Fruit fly (Drosophila melanogaster): ENCODE results near the gene Trf4-2.
A peak's percentile ranks its signal among the peaks of the same experiment; 100 is the strongest.

Gene Trf4-2

dm6 chr3R:24931856-24932255 is 6.8 kb downstream of the Trf4-2 start, which contains the start of gene CG11771:
CG11771 (plus strand) TSS chr3R:24932010.
- no peak for TF ChIP-seq cic (GFP tag; optimal IDR thresholded peaks at IDR 0.05)
- no peak for TF ChIP-seq tj (GFP tag; optimal IDR thresholded peaks at IDR 0.05)
- no peak for TF ChIP-seq bab1 (GFP tag; optimal IDR thresholded peaks at IDR 0.05)
- peak; percentile 86 for TF ChIP-seq CG14711 (tag; optimal IDR thresholded peaks at IDR 0.05)
- TF ChIP-seq CG5204 (GFP tag; optimal IDR thresholded peaks at IDR 0.05) = no peak

- TF ChIP-seq kay (GFP tag; ENCODE audit: borderline replicate concordance) (no peak), CG7045 (GFP tag; optimal IDR thresholded peaks at IDR 0.05) (no peak), CG5204 (GFP tag; optimal IDR thresholded peaks at IDR 0.05) (no peak), Hr96 (GFP tag; optimal IDR thresholded peaks at IDR 0.05) (no peak), ovo (GFP tag; optimal IDR thresholded peaks at IDR 0.05) (no peak), Crg-1 (GFP tag; optimal IDR thresholded peaks at IDR 0.05) (no peak), toe (GFP tag; optimal IDR thresholded peaks at IDR 0.05) (no peak), Clk (GFP tag; optimal IDR thresholded peaks at IDR 0.05) (no peak), CG7101 (tag; optimal IDR thresholded peaks at IDR 0.05) (no peak), CG33017 (tag; optimal IDR thresholded peaks at IDR 0.05) (no peak), bab1 (GFP tag; optimal IDR thresholded peaks at IDR 0.05) (no peak), CG11617 (GFP tag; optimal IDR thresholded peaks at IDR 0.05) (no peak), cic (GFP tag; optimal IDR thresholded peaks at IDR 0.05) (no peak)
Measured at dm6 chr3R:24934542-24934941, 9.5 kb downstream of the Trf4-2 start.

- TF ChIP-seq tj (GFP tag; optimal IDR thresholded peaks at IDR 0.05) = no peak
- no peak for TF ChIP-seq Mnt (GFP tag; optimal IDR thresholded peaks at IDR 0.05)
- no peak for TF ChIP-seq kay (GFP tag; ENCODE audit: borderline replicate concordance)
- no peak for TF ChIP-seq cic (GFP tag; optimal IDR thresholded peaks at IDR 0.05)
- TF ChIP-seq CG11617 (GFP tag; optimal IDR thresholded peaks at IDR 0.05) = no peak
- no peak for TF ChIP-seq CG5204 (GFP tag; optimal IDR thresholded peaks at IDR 0.05)
- TF ChIP-seq cnc (optimal IDR thresholded peaks at IDR 0.05) = no peak
- no peak for TF ChIP-seq CG7101 (tag; optimal IDR thresholded peaks at IDR 0.05)
- TF ChIP-seq Clk (GFP tag; optimal IDR thresholded peaks at IDR 0.05) = no peak
- TF ChIP-seq Crg-1 (GFP tag; optimal IDR thresholded peaks at IDR 0.05) = no peak
- TF ChIP-seq pad (GFP tag; optimal IDR thresholded peaks at IDR 0.05) = no peak
- no peak for TF ChIP-seq CG33017 (tag; optimal IDR thresholded peaks at IDR 0.05)
- TF ChIP-seq ovo (GFP tag; optimal IDR thresholded peaks at IDR 0.05) = no peak
- no peak for TF ChIP-seq toe (GFP tag; optimal IDR thresholded peaks at IDR 0.05)
- TF ChIP-seq CG7045 (GFP tag; optimal IDR thresholded peaks at IDR 0.05) = no peak
- no peak for TF ChIP-seq bab1 (GFP tag; optimal IDR thresholded peaks at IDR 0.05)
Measured at dm6 chr3R:24935758-24936157, 10.7 kb downstream of the Trf4-2 start.

dm6 chr3R:24938049-24938448 is 13.0 kb downstream of the Trf4-2 start, which contains the start of gene Osbp:
Osbp (minus strand) TSS chr3R:24938222.
- TF ChIP-seq CG14711 (tag; optimal IDR thresholded peaks at IDR 0.05) (peak; percentile 24), kay (GFP tag; ENCODE audit: borderline replicate concordance) (no peak), cnc (optimal IDR thresholded peaks at IDR 0.05) (no peak), CG5204 (GFP tag; optimal IDR thresholded peaks at IDR 0.05) (no peak), CG7045 (GFP tag; optimal IDR thresholded peaks at IDR 0.05) (no peak), bab1 (GFP tag; optimal IDR thresholded peaks at IDR 0.05) (peak; percentile 47), CG11617 (GFP tag; optimal IDR thresholded peaks at IDR 0.05) (no peak), Hr96 (GFP tag; optimal IDR thresholded peaks at IDR 0.05) (no peak), CG1620 (GFP tag; optimal IDR thresholded peaks at IDR 0.05) (no peak), Crg-1 (GFP tag; optimal IDR thresholded peaks at IDR 0.05) (no peak), pad (GFP tag; optimal IDR thresholded peaks at IDR 0.05) (peak; percentile 13), Clk (GFP tag; optimal IDR thresholded peaks at IDR 0.05) (no peak), tj (GFP tag; optimal IDR thresholded peaks at IDR 0.05) (no peak), cic (GFP tag; optimal IDR thresholded peaks at IDR 0.05) (no peak), CG7101 (tag; optimal IDR thresholded peaks at IDR 0.05) (peak; percentile 4), ovo (GFP tag; optimal IDR thresholded peaks at IDR 0.05) (no peak), Mnt (GFP tag; optimal IDR thresholded peaks at IDR 0.05) (peak; percentile 37), CG12768 (GFP tag; optimal IDR thresholded peaks at IDR 0.05) (peak; percentile 1), toe (GFP tag; optimal IDR thresholded peaks at IDR 0.05) (no peak), CG33017 (tag; optimal IDR thresholded peaks at IDR 0.05) (no peak)

dm6 chr3R:24944920-24945853 is 20.2 kb downstream of the Trf4-2 start, which contains the start of the genes ssh and Nmnat:
ssh (minus strand) TSS chr3R:24944956.
Nmnat (plus strand) TSS chr3R:24945237.
- TF ChIP-seq CG1620 (GFP tag; optimal IDR thresholded peaks at IDR 0.05) (peak; percentile 50), CG33017 (tag; optimal IDR thresholded peaks at IDR 0.05) (no peak), CG5204 (GFP tag; optimal IDR thresholded peaks at IDR 0.05) (peak; percentile 71), CG7045 (GFP tag; optimal IDR thresholded peaks at IDR 0.05) (peak; percentile 31), pad (GFP tag; optimal IDR thresholded peaks at IDR 0.05) (peak; percentile 55), Crg-1 (GFP tag; optimal IDR thresholded peaks at IDR 0.05) (peak; percentile 58), Hr96 (GFP tag; optimal IDR thresholded peaks at IDR 0.05) (peak; percentile 53), CG12768 (GFP tag; optimal IDR thresholded peaks at IDR 0.05) (no peak), CG7101 (tag; optimal IDR thresholded peaks at IDR 0.05) (peak; percentile 53), toe (GFP tag; optimal IDR thresholded peaks at IDR 0.05) (peak; percentile 69), CG14711 (tag; optimal IDR thresholded peaks at IDR 0.05) (peak; percentile 38), CG11617 (GFP tag; optimal IDR thresholded peaks at IDR 0.05) (peak; percentile 63), Mnt (GFP tag; optimal IDR thresholded peaks at IDR 0.05) (peak; percentile 34), ovo (GFP tag; optimal IDR thresholded peaks at IDR 0.05) (no peak), cic (GFP tag; optimal IDR thresholded peaks at IDR 0.05) (no peak), kay (GFP tag; ENCODE audit: borderline replicate concordance) (no peak), tj (GFP tag; optimal IDR thresholded peaks at IDR 0.05) (peak; percentile 13), cnc (optimal IDR thresholded peaks at IDR 0.05) (no peak), Clk (GFP tag; optimal IDR thresholded peaks at IDR 0.05) (no peak), bab1 (GFP tag; optimal IDR thresholded peaks at IDR 0.05) (peak; percentile 81)
